Worm (Caenorhabditis elegans) whole organism, young adult: ENCODE results near the gene C16A3.2.

Source experiments
- B0261.1 ChIP-seq: sonication (generic microtip); optimal IDR thresholded peaks from 2 replicates; lab custom pipeline; 2016; ENCODE audit warnings: mild to moderate bottlenecking, missing genetic modification characterization, moderate library complexity, missing compliant biosample characterization
- F37B4.10 ChIP-seq: fragments of 200-800 bp; sonication (Bioruptor generic); IDR thresholded peaks from 2 replicates; pipeline ENCODE4 v1.3.6; 2022; ENCODE audit warnings: missing genetic modification characterization, missing compliant biosample characterization
- F39B2.1 ChIP-seq: fragments of 200-800 bp; sonication (Bioruptor generic); IDR thresholded peaks from 2 replicates; pipeline ENCODE4 v1.3.6; 2022; ENCODE audit warnings: missing genetic modification reagents, missing genetic modification characterization, missing compliant biosample characterization
- F49E8.2 ChIP-seq: sonication (generic microtip); optimal IDR thresholded peaks from 3 replicates; lab custom pipeline; 2017; ENCODE audit warnings: missing genetic modification characterization, mild to moderate bottlenecking, missing compliant biosample characterization, antibody characterized with exemption, moderate library complexity; ENCODE audit not compliant: insufficient read depth
- F52B5.7 ChIP-seq: sonication (generic microtip); optimal IDR thresholded peaks from 2 replicates; lab custom pipeline; 2016; ENCODE audit warnings: mild to moderate bottlenecking, missing genetic modification characterization, missing compliant biosample characterization
- Y67H2A.10 ChIP-seq: fragments of 200-800 bp; sonication (Bioruptor generic); conservative IDR thresholded peaks from 2 replicates; pipeline ENCODE4 v1.3.6; 2022; ENCODE audit warnings: missing genetic modification reagents, missing genetic modification characterization, missing compliant biosample characterization
- Y79H2A.3 ChIP-seq: fragments of 200-800 bp; sonication (Bioruptor generic); conservative IDR thresholded peaks from 2 replicates; pipeline ENCODE4 v1.3.6; 2022; ENCODE audit warnings: missing genetic modification reagents, missing genetic modification characterization, missing compliant biosample characterization
- Y95B8A.8 ChIP-seq: fragments of 200-800 bp; sonication (Bioruptor generic); IDR thresholded peaks from 2 replicates; pipeline ENCODE4 v1.3.6; 2022; ENCODE audit warnings: missing genetic modification reagents, missing genetic modification characterization, missing compliant biosample characterization
- ZK185.1 ChIP-seq: sonication (generic microtip); optimal IDR thresholded peaks from 2 replicates; lab custom pipeline; 2016; ENCODE audit warnings: mild to moderate bottlenecking, missing genetic modification characterization, missing compliant biosample characterization; ENCODE audit not compliant: poor library complexity, severe bottlenecking
- akir-1 ChIP-seq: fragments of 200-800 bp; sonication (Bioruptor generic); optimal IDR thresholded peaks from 2 replicates; lab custom pipeline; 2018; ENCODE audit warnings: mild to moderate bottlenecking, missing genetic modification characterization, moderate library complexity, missing compliant biosample characterization
- attf-3 ChIP-seq: fragments of 200-800 bp; sonication (Bioruptor generic); conservative IDR thresholded peaks from 2 replicates; pipeline ENCODE4 v1.3.6; 2022; ENCODE audit warnings: missing genetic modification reagents, missing genetic modification characterization, missing compliant biosample characterization
- cebp-1 ChIP-seq, 2 experiments: fragments of 200-800 bp in 1 of 2; sonication (Bioruptor generic) in 1 of 2; sonication (generic microtip) in 1 of 2; IDR thresholded peaks in 1 of 2; optimal IDR thresholded peaks in 1 of 2; 2 replicates each; pipeline versions ENCODE4 v1.3.6 to Lab custom; 2017 to 2022; ENCODE audit warnings: missing compliant biosample characterization in 2 of 2, missing genetic modification characterization in 2 of 2, mild to moderate bottlenecking in 1 of 2, missing genetic modification reagents in 1 of 2, moderate library complexity in 1 of 2
- cebp-2 ChIP-seq: fragments of 200-800 bp; sonication (Bioruptor generic); IDR thresholded peaks from 2 replicates; pipeline ENCODE4 v1.3.6; 2022; ENCODE audit warnings: missing genetic modification characterization, missing compliant biosample characterization
- ceh-100 ChIP-seq: fragments of 200-800 bp; sonication (Bioruptor generic); IDR thresholded peaks from 2 replicates; pipeline ENCODE4 v1.3.6; 2022; ENCODE audit warnings: missing genetic modification reagents, missing genetic modification characterization, missing compliant biosample characterization
- dox-1 ChIP-seq: fragments of 200-800 bp; sonication (Bioruptor generic); IDR thresholded peaks from 2 replicates; pipeline ENCODE4 v1.3.6; 2022; ENCODE audit warnings: missing genetic modification reagents, missing genetic modification characterization, missing compliant biosample characterization
- dpff-1 ChIP-seq: sonication (generic microtip); optimal IDR thresholded peaks from 2 replicates; lab custom pipeline; 2017; ENCODE audit warnings: mild to moderate bottlenecking, missing genetic modification characterization, missing compliant biosample characterization
- dpl-1 ChIP-seq: fragments of 150-350 bp; optimal IDR thresholded peaks from 2 replicates; lab custom pipeline; 2014; ENCODE audit warnings: missing biosample characterization, missing genetic modification reagents, missing genetic modification characterization
- fkh-3 ChIP-seq: sonication (generic microtip); optimal IDR thresholded peaks from 2 replicates; lab custom pipeline; 2016; ENCODE audit warnings: mild to moderate bottlenecking, missing genetic modification characterization, missing compliant biosample characterization
- hmg-1.2 ChIP-seq: fragments of 200-800 bp; sonication (Bioruptor generic); IDR thresholded peaks from 2 replicates; pipeline ENCODE4 v1.3.6; 2022; ENCODE audit warnings: missing genetic modification reagents, missing genetic modification characterization, missing compliant biosample characterization
- hsf-1 ChIP-seq: fragments of 200-800 bp; sonication (Bioruptor generic); IDR thresholded peaks from 2 replicates; pipeline ENCODE4 v1.3.6; 2022; ENCODE audit warnings: missing genetic modification reagents, missing genetic modification characterization, missing compliant biosample characterization
- lin-35 ChIP-seq, 3 experiments: fragments of 150-350 bp in 2 of 3; sonication (generic microtip) in 1 of 3; optimal IDR thresholded peaks; 2 replicates each; lab custom pipeline; 2014 to 2018; ENCODE audit warnings: missing biosample characterization in 3 of 3, missing genetic modification characterization in 3 of 3, missing genetic modification reagents in 3 of 3
- lsl-1 ChIP-seq: fragments of 200-800 bp; sonication (Bioruptor generic); optimal IDR thresholded peaks from 2 replicates; lab custom pipeline; 2018; ENCODE audit warnings: mild to moderate bottlenecking, missing genetic modification characterization, moderate library complexity, missing compliant biosample characterization
- madf-3 ChIP-seq: fragments of 200-800 bp; sonication (Bioruptor generic); IDR thresholded peaks from 2 replicates; pipeline ENCODE4 v1.3.6; 2022; ENCODE audit warnings: missing genetic modification reagents, missing genetic modification characterization, missing compliant biosample characterization
- nhr-120 ChIP-seq: fragments of 200-800 bp; sonication (Bioruptor generic); IDR thresholded peaks from 2 replicates; pipeline ENCODE4 v1.3.6; 2022; ENCODE audit warnings: missing genetic modification characterization, missing compliant biosample characterization
- nhr-27 ChIP-seq: fragments of 200-800 bp; sonication (Bioruptor generic); optimal IDR thresholded peaks from 2 replicates; lab custom pipeline; 2018; ENCODE audit warnings: mild to moderate bottlenecking, missing genetic modification characterization, moderate library complexity, missing compliant biosample characterization
- pha-4 ChIP-seq: fragments of 150-350 bp; sonication (generic microtip); optimal IDR thresholded peaks from 2 replicates; lab custom pipeline; 2014; ENCODE audit warnings: missing biosample characterization, missing genetic modification reagents, missing genetic modification characterization
- rpc-1 ChIP-seq, 2 experiments: fragments of 150-350 bp in 1 of 2; sonication (generic microtip) in 1 of 2; optimal IDR thresholded peaks; 2 replicates each; lab custom pipeline; 2014 to 2018; ENCODE audit warnings: missing biosample characterization in 1 of 2, missing genetic modification characterization in 1 of 2, missing genetic modification reagents in 1 of 2, missing genotype in 1 of 2
- tbx-9 ChIP-seq: sonication (generic microtip); optimal IDR thresholded peaks from 2 replicates; lab custom pipeline; 2016; ENCODE audit warnings: borderline replicate concordance, missing genetic modification characterization, inconsistent platforms, missing compliant biosample characterization
- xnd-1 ChIP-seq: sonication (generic microtip); optimal IDR thresholded peaks from 2 replicates; lab custom pipeline; 2016; ENCODE audit warnings: missing genotype, missing genetic modification reagents, missing genetic modification characterization, missing compliant biosample characterization
- zfh-2 ChIP-seq: fragments of 200-800 bp; sonication (Bioruptor generic); conservative IDR thresholded peaks from 2 replicates; pipeline ENCODE4 v1.3.6; 2022; ENCODE audit warnings: missing genetic modification reagents, missing genetic modification characterization, missing compliant biosample characterization
- ztf-22 ChIP-seq: fragments of 200-800 bp; sonication (Bioruptor generic); optimal IDR thresholded peaks from 2 replicates; lab custom pipeline; 2018; ENCODE audit warnings: mild to moderate bottlenecking, missing genetic modification characterization, moderate library complexity, missing compliant biosample characterization
- ztf-25 ChIP-seq: fragments of 200-800 bp; sonication (Bioruptor generic); IDR thresholded peaks from 2 replicates; pipeline ENCODE4 v1.3.6; 2022; ENCODE audit warnings: missing genetic modification reagents, missing genetic modification characterization, missing compliant biosample characterization
- ztf-26 ChIP-seq: sonication (generic microtip); optimal IDR thresholded peaks from 2 replicates; lab custom pipeline; 2017; ENCODE audit warnings: missing genetic modification characterization, missing compliant biosample characterization

The C16A3.2 gene

ce11 chrIII:6364395-6364794 is 25.2 kb upstream of the C16A3.2 start:
- no peak for TF ChIP-seq ZK185.1 (tag; lab: Kevin White, UChicago)
- no peak for TF ChIP-seq tbx-9 (tag; lab: Kevin White, UChicago)
- no peak for TF ChIP-seq lin-35 (GFP tag; optimal IDR thresholded peaks at IDR 0.05; lab: Kevin White, UChicago)
- no peak for TF ChIP-seq hmg-1.2
- no peak for TF ChIP-seq hsf-1 (GFP tag; lab: Robert Waterston, UW)
- TF ChIP-seq lsl-1 (GFP tag; lab: Kevin White, UChicago): no peak
- no peak for TF ChIP-seq ceh-100
- no peak for TF ChIP-seq akir-1 (GFP tag; lab: Kevin White, UChicago)
- TF ChIP-seq cebp-2 (GFP tag; lab: Robert Waterston, UW): no peak

DNA sequence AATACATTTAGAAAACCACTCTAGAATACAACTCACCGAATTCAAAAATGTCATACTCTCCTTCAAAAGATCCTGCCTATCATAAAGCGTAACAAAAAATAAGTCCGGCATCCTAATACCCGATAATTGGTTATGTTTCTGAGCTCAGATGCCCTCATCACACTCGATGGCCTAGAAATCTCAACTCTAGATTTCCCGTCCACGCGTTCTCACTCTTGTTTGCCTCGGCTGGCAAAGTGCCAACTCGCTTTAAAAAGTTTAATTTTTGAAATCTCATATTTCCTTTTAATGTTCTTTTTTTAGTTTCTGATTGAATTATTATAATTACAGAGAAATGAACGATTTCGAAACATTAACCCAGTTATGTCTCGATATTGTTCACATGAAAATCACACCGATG is 21.9 kb upstream of the C16A3.2 start, which contains the start of the genes C56G2.15 and thoc-2:
Gene C56G2.15, minus strand, starts transcription at position 188 of the 400 bp plus-strand sequence.
Gene thoc-2, plus strand, starts transcription at position 331 of the 400 bp plus-strand sequence.
- TF ChIP-seq dox-1 (GFP tag; lab: Robert Waterston, UW) (no peak), lsl-1 (GFP tag; lab: Kevin White, UChicago) (peak; percentile 10), hmg-1.2 (0 out of 2 replicates have a peak, but pooled peaks have one; percentile 14), attf-3 (GFP tag; lab: Robert Waterston, UW) (no peak), Y67H2A.10 (GFP tag; lab: Robert Waterston, UW) (no peak), F37B4.10 (GFP tag; lab: Robert Waterston, UW) (no peak), cebp-1 (GFP tag; IDR thresholded peaks at IDR 0.05; lab: Robert Waterston, UW) (no peak), cebp-1 (tag; optimal IDR thresholded peaks at IDR 0.05; lab: Kevin White, UChicago) (peak; percentile 16), rpc-1 (optimal IDR thresholded peaks at IDR 0.05; lab: Kevin White, UChicago) (no peak), rpc-1 (tag; optimal IDR thresholded peaks at IDR 0.05; lab: Kevin White, UChicago) (no peak), zfh-2 (GFP tag; lab: Robert Waterston, UW) (no peak), B0261.1 (tag; lab: Kevin White, UChicago) (no peak), F52B5.7 (tag; lab: Kevin White, UChicago) (no peak), dpff-1 (no peak), Y95B8A.8 (GFP tag; lab: Robert Waterston, UW) (no peak), F39B2.1 (GFP tag; lab: Robert Waterston, UW) (no peak), F49E8.2 (tag; lab: Kevin White, UChicago) (no peak)

DNA sequence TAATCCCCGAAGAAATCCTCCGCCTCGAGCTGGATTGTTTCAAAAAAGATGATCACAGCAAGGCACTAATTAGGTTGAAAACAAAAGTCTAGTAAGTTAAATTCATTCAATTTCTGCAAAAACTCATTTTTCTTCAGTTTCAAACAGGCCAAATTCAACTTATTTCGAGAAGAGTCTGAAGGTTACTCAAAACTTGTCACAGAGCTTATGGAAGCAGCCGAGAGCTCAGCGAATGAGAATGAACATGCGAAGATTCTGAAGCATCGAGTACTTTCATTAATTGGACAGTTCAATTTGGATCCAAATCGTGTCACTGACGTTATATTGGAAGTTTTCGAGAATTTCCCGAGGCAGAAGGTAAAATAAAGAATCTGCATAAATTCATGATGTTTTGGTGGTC is 21.1 kb upstream of the C16A3.2 start:
- TF ChIP-seq ztf-26 (tag; lab: Kevin White, UChicago) (no peak), xnd-1 (tag; lab: Kevin White, UChicago) (no peak), Y79H2A.3 (no peak), dpl-1 (GFP tag; lab: Kevin White, UChicago) (no peak), fkh-3 (tag; lab: Kevin White, UChicago) (no peak), pha-4 (tag; lab: Kevin White, UChicago) (no peak), ztf-25 (GFP tag; lab: Robert Waterston, UW) (no peak), cebp-1 (GFP tag; IDR thresholded peaks at IDR 0.05; lab: Robert Waterston, UW) (no peak), cebp-1 (tag; optimal IDR thresholded peaks at IDR 0.05; lab: Kevin White, UChicago) (no peak), nhr-120 (GFP tag; lab: Robert Waterston, UW) (no peak), ztf-22 (GFP tag; lab: Kevin White, UChicago) (no peak), nhr-27 (tag; lab: Kevin White, UChicago) (no peak), hmg-1.2 (no peak), madf-3 (no peak)
